Worm (Caenorhabditis elegans) whole organism, young adult: Measurements from ENCODE around the gene srx-119.

ENCODE experiments used
- F39B2.1 ChIP-seq: fragments of 200-800 bp; sonication (Bioruptor generic); IDR thresholded peaks from 2 replicates; pipeline ENCODE4 v1.3.6; 2022; ENCODE audit warnings: missing genetic modification reagents, missing genetic modification characterization, missing compliant biosample characterization
- F57A8.1 ChIP-seq: fragments of 200-800 bp; sonication (Bioruptor generic); optimal IDR thresholded peaks from 2 replicates; lab custom pipeline; 2018; ENCODE audit warnings: mild to moderate bottlenecking, missing genetic modification characterization, moderate library complexity, missing compliant biosample characterization
- F57C9.4 ChIP-seq: sonication (generic microtip); optimal IDR thresholded peaks from 2 replicates; lab custom pipeline; 2017; ENCODE audit warnings: mild to moderate bottlenecking, missing genetic modification characterization, missing compliant biosample characterization
- Y56A3A.18 ChIP-seq: fragments of 200-800 bp; sonication (Bioruptor generic); IDR thresholded peaks from 2 replicates; pipeline ENCODE4 v1.3.6; 2022; ENCODE audit warnings: missing genetic modification reagents, missing genetic modification characterization, missing compliant biosample characterization
- Y79H2A.3 ChIP-seq: fragments of 200-800 bp; sonication (Bioruptor generic); conservative IDR thresholded peaks from 2 replicates; pipeline ENCODE4 v1.3.6; 2022; ENCODE audit warnings: missing genetic modification reagents, missing genetic modification characterization, missing compliant biosample characterization
- Y95B8A.8 ChIP-seq: fragments of 200-800 bp; sonication (Bioruptor generic); IDR thresholded peaks from 2 replicates; pipeline ENCODE4 v1.3.6; 2022; ENCODE audit warnings: missing genetic modification reagents, missing genetic modification characterization, missing compliant biosample characterization
- atf-7 ChIP-seq: sonication (generic microtip); optimal IDR thresholded peaks from 2 replicates; lab custom pipeline; 2017; ENCODE audit warnings: mild to moderate bottlenecking, missing genetic modification characterization, missing compliant biosample characterization
- athp-1 ChIP-seq: sonication (generic microtip); optimal IDR thresholded peaks from 2 replicates; lab custom pipeline; 2017; ENCODE audit warnings: mild to moderate bottlenecking, missing genetic modification characterization, missing compliant biosample characterization
- attf-6 ChIP-seq: fragments of 200-800 bp; sonication (Bioruptor generic); IDR thresholded peaks from 2 replicates; pipeline ENCODE4 v1.3.6; 2022; ENCODE audit warnings: missing genetic modification reagents, missing genetic modification characterization, missing compliant biosample characterization
- bed-2 ChIP-seq: fragments of 200-800 bp; sonication (Bioruptor generic); IDR thresholded peaks from 2 replicates; pipeline ENCODE4 v1.3.6; 2022; ENCODE audit warnings: missing genetic modification reagents, missing genetic modification characterization, missing compliant biosample characterization
- ceh-58 ChIP-seq: fragments of 200-800 bp; sonication (Bioruptor generic); IDR thresholded peaks from 2 replicates; pipeline ENCODE4 v1.3.6; 2022; ENCODE audit warnings: missing genetic modification characterization, missing compliant biosample characterization
- efl-1 ChIP-seq: fragments of 150-350 bp; optimal IDR thresholded peaks from 2 replicates; lab custom pipeline; 2014; ENCODE audit warnings: missing biosample characterization, missing genetic modification reagents, missing genetic modification characterization
- egl-18 ChIP-seq: fragments of 200-800 bp; sonication (Bioruptor generic); IDR thresholded peaks from 2 replicates; pipeline ENCODE4 v1.3.6; 2022; ENCODE audit warnings: missing genetic modification reagents, missing genetic modification characterization, missing compliant biosample characterization
- hmg-1.2 ChIP-seq: fragments of 200-800 bp; sonication (Bioruptor generic); IDR thresholded peaks from 2 replicates; pipeline ENCODE4 v1.3.6; 2022; ENCODE audit warnings: missing genetic modification reagents, missing genetic modification characterization, missing compliant biosample characterization
- hrde-1 ChIP-seq: sonication (generic microtip); optimal IDR thresholded peaks from 2 replicates; lab custom pipeline; 2016; ENCODE audit warnings: missing genetic modification characterization, mild to moderate bottlenecking, missing compliant biosample characterization, moderate library complexity, missing genotype, missing genetic modification reagents, borderline replicate concordance
- hsf-1 ChIP-seq: fragments of 200-800 bp; sonication (Bioruptor generic); IDR thresholded peaks from 2 replicates; pipeline ENCODE4 v1.3.6; 2022; ENCODE audit warnings: missing genetic modification reagents, missing genetic modification characterization, missing compliant biosample characterization
- let-526 ChIP-seq: fragments of 200-800 bp; sonication (Bioruptor generic); IDR thresholded peaks from 2 replicates; pipeline ENCODE4 v1.3.6; 2022; ENCODE audit warnings: missing genetic modification reagents, missing genetic modification characterization, missing compliant biosample characterization
- lin-40 ChIP-seq: sonication (generic microtip); optimal IDR thresholded peaks from 2 replicates; lab custom pipeline; 2016; ENCODE audit warnings: missing genetic modification characterization, mild to moderate bottlenecking, missing compliant biosample characterization, missing genotype, missing genetic modification reagents
- madf-10 ChIP-seq: sonication (generic microtip); optimal IDR thresholded peaks from 2 replicates; lab custom pipeline; 2016; ENCODE audit warnings: mild to moderate bottlenecking, missing genetic modification characterization, missing compliant biosample characterization
- madf-3 ChIP-seq: fragments of 200-800 bp; sonication (Bioruptor generic); IDR thresholded peaks from 2 replicates; pipeline ENCODE4 v1.3.6; 2022; ENCODE audit warnings: missing genetic modification reagents, missing genetic modification characterization, missing compliant biosample characterization
- madf-6 ChIP-seq: fragments of 200-800 bp; sonication (Bioruptor generic); IDR thresholded peaks from 2 replicates; pipeline ENCODE4 v1.3.6; 2022; ENCODE audit warnings: missing genetic modification reagents, missing genetic modification characterization, missing compliant biosample characterization
- madf-8 ChIP-seq: fragments of 200-800 bp; sonication (Bioruptor generic); conservative IDR thresholded peaks from 2 replicates; pipeline ENCODE4 v1.3.6; 2022; ENCODE audit warnings: missing genetic modification reagents, missing genetic modification characterization, missing compliant biosample characterization
- mcd-1 ChIP-seq: fragments of 200-800 bp; sonication (Bioruptor generic); IDR thresholded peaks from 2 replicates; pipeline ENCODE4 v1.3.6; 2022; ENCODE audit warnings: missing genetic modification reagents, missing genetic modification characterization, missing compliant biosample characterization
- mel-28 ChIP-seq: sonication (generic microtip); optimal IDR thresholded peaks from 2 replicates; lab custom pipeline; 2016; ENCODE audit warnings: borderline replicate concordance, mild to moderate bottlenecking, missing genetic modification characterization, missing compliant biosample characterization
- nfya-1 ChIP-seq: sonication (generic microtip); optimal IDR thresholded peaks from 2 replicates; lab custom pipeline; 2017; ENCODE audit warnings: antibody characterized with exemption, missing compliant biosample characterization, missing genetic modification characterization, borderline replicate concordance; ENCODE audit not compliant: insufficient read depth
- nfyb-1 ChIP-seq: fragments of 200-800 bp; sonication (Bioruptor generic); IDR thresholded peaks from 2 replicates; pipeline ENCODE4 v1.3.6; 2022; ENCODE audit warnings: missing genetic modification reagents, missing genetic modification characterization, missing compliant biosample characterization
- nhr-27 ChIP-seq: fragments of 200-800 bp; sonication (Bioruptor generic); optimal IDR thresholded peaks from 2 replicates; lab custom pipeline; 2018; ENCODE audit warnings: mild to moderate bottlenecking, missing genetic modification characterization, moderate library complexity, missing compliant biosample characterization
- nhr-80 ChIP-seq: sonication (generic microtip); optimal IDR thresholded peaks from 2 replicates; lab custom pipeline; 2016; ENCODE audit warnings: missing genetic modification characterization, missing compliant biosample characterization
- nhr-90 ChIP-seq: sonication (generic microtip); optimal IDR thresholded peaks from 2 replicates; lab custom pipeline; 2016; ENCODE audit warnings: missing genotype, mild to moderate bottlenecking, missing genetic modification characterization, missing compliant biosample characterization
- pbrm-1 ChIP-seq: fragments of 200-800 bp; sonication (Bioruptor generic); IDR thresholded peaks from 2 replicates; pipeline ENCODE4 v1.3.6; 2022; ENCODE audit warnings: missing genetic modification reagents, missing genetic modification characterization, missing compliant biosample characterization
- rec-8 ChIP-seq, 2 experiments: sonication (generic microtip); optimal IDR thresholded peaks; 2 replicates each; lab custom pipeline; 2016; ENCODE audit warnings: mild to moderate bottlenecking in 2 of 2, missing genetic modification characterization in 2 of 2, missing genetic modification reagents in 2 of 2, missing genotype in 2 of 2, missing biosample characterization in 1 of 2, missing compliant biosample characterization in 1 of 2, moderate library complexity in 1 of 2
- snpc-3.4 ChIP-seq: sonication (generic microtip); optimal IDR thresholded peaks from 2 replicates; lab custom pipeline; 2017; ENCODE audit warnings: missing genetic modification characterization, mild to moderate bottlenecking, missing compliant biosample characterization, antibody characterized with exemption, moderate library complexity, missing genotype, missing genetic modification reagents
- tbp1 ChIP-seq: fragments of 200-800 bp; sonication (Bioruptor generic); optimal IDR thresholded peaks from 2 replicates; lab custom pipeline; 2018; ENCODE audit warnings: mild to moderate bottlenecking, missing genetic modification characterization, missing compliant biosample characterization
- zfh-2 ChIP-seq: fragments of 200-800 bp; sonication (Bioruptor generic); conservative IDR thresholded peaks from 2 replicates; pipeline ENCODE4 v1.3.6; 2022; ENCODE audit warnings: missing genetic modification reagents, missing genetic modification characterization, missing compliant biosample characterization
- ztf-18 ChIP-seq: sonication (generic microtip); optimal IDR thresholded peaks from 2 replicates; lab custom pipeline; 2016; ENCODE audit warnings: missing genotype, mild to moderate bottlenecking, missing genetic modification characterization, missing compliant biosample characterization
- ztf-22 ChIP-seq: fragments of 200-800 bp; sonication (Bioruptor generic); optimal IDR thresholded peaks from 2 replicates; lab custom pipeline; 2018; ENCODE audit warnings: mild to moderate bottlenecking, missing genetic modification characterization, moderate library complexity, missing compliant biosample characterization
- ztf-25 ChIP-seq: fragments of 200-800 bp; sonication (Bioruptor generic); IDR thresholded peaks from 2 replicates; pipeline ENCODE4 v1.3.6; 2022; ENCODE audit warnings: missing genetic modification reagents, missing genetic modification characterization, missing compliant biosample characterization
- ztf-26 ChIP-seq: sonication (generic microtip); optimal IDR thresholded peaks from 2 replicates; lab custom pipeline; 2017; ENCODE audit warnings: missing genetic modification characterization, missing compliant biosample characterization

The srx-119 gene

ce11 chrII:12518809-12519344 lies 9.2 kb upstream of the srx-119 start, which contains the start of gene srh-70 (continued):
- TF ChIP-seq tbp1: peak; percentile 57
- peak; percentile 60 for TF ChIP-seq mcd-1
- TF ChIP-seq Y79H2A.3 (GFP tag; lab: Robert Waterston, UW): no peak
- TF ChIP-seq F57A8.1 (GFP tag; lab: Kevin White, UChicago): no peak
- peak; percentile 59; the same call in 1 of the 2 replicates for TF ChIP-seq hsf-1 (GFP tag; lab: Robert Waterston, UW)
- 0 out of 2 replicates have a peak, but pooled peaks have one; percentile 21 for TF ChIP-seq let-526 (GFP tag; lab: Robert Waterston, UW)
- no peak for TF ChIP-seq hrde-1 (tag; lab: Kevin White, UChicago)
- no peak for TF ChIP-seq snpc-3.4 (tag; lab: Kevin White, UChicago)
- peak; percentile 73 for TF ChIP-seq nhr-90 (tag; lab: Kevin White, UChicago)
- TF ChIP-seq egl-18 (GFP tag; lab: Robert Waterston, UW): no peak
- no peak for TF ChIP-seq nfya-1 (tag; lab: Kevin White, UChicago)

ce11 chrII:12519616-12520015 lies 8.4 kb upstream of the srx-119 start, which contains the start of gene ceh-99:
Gene ceh-99 (plus strand): TSS chrII:12519981.
- TF ChIP-seq hsf-1 (GFP tag; lab: Robert Waterston, UW) (peak; percentile 11; the same call in 1 of the 2 replicates), hmg-1.2 (GFP tag; lab: Robert Waterston, UW) (peak; percentile 45; the same call in 1 of the 2 replicates), ceh-58 (GFP tag; lab: Robert Waterston, UW) (no peak), pbrm-1 (GFP tag; lab: Robert Waterston, UW) (peak; percentile 53; the same call in 1 of the 2 replicates), ztf-22 (GFP tag; lab: Kevin White, UChicago) (no peak), madf-3 (GFP tag; lab: Robert Waterston, UW) (0 out of 2 replicates have a peak, but pooled peaks have one; percentile 42), Y56A3A.18 (GFP tag; lab: Robert Waterston, UW) (peak; percentile 14; the same call in 1 of the 2 replicates), Y95B8A.8 (GFP tag; lab: Robert Waterston, UW) (no peak), madf-6 (peak; percentile 76), atf-7 (tag; lab: Kevin White, UChicago) (no peak), madf-8 (GFP tag; lab: Robert Waterston, UW) (peak; percentile 50; the same call in 1 of the 2 replicates), nhr-80 (tag; lab: Kevin White, UChicago) (no peak), efl-1 (GFP tag; lab: Kevin White, UChicago) (peak; percentile 73)

ce11 chrII:12525526-12525925 lies 2.5 kb upstream of the srx-119 start, which contains the start of gene srx-118:
Gene srx-118 (plus strand): TSS chrII:12525826.
- TF ChIP-seq nhr-27 (no peak), attf-6 (GFP tag; lab: Robert Waterston, UW) (no peak), lin-40 (tag; lab: Kevin White, UChicago) (no peak), ztf-18 (tag; lab: Kevin White, UChicago) (no peak), athp-1 (tag; lab: Kevin White, UChicago) (no peak), ceh-58 (GFP tag; lab: Robert Waterston, UW) (no peak), ztf-25 (GFP tag; lab: Robert Waterston, UW) (no peak), F57C9.4 (no peak), nfyb-1 (GFP tag; lab: Robert Waterston, UW) (no peak), mcd-1 (no peak), mel-28 (tag; lab: Kevin White, UChicago) (no peak), bed-2 (GFP tag; lab: Robert Waterston, UW) (no peak), F39B2.1 (GFP tag; lab: Robert Waterston, UW) (no peak), madf-10 (tag; lab: Kevin White, UChicago) (no peak), atf-7 (tag; lab: Kevin White, UChicago) (no peak), pbrm-1 (GFP tag; lab: Robert Waterston, UW) (no peak), ztf-26 (no peak), rec-8 (tag; optimal IDR thresholded peaks at IDR 0.05; lab: Kevin White, UChicago) (no peak), madf-8 (GFP tag; lab: Robert Waterston, UW) (no peak), zfh-2 (no peak)
